Worm (Caenorhabditis elegans) whole organism, L3 larva: Measurements from ENCODE around the gene zipt-15.

Source experiments
- egl-27 ChIP-seq: sonication (generic microtip); optimal IDR thresholded peaks from 4 replicates; lab custom pipeline; 2017; ENCODE audit warnings: missing biosample characterization, missing genetic modification reagents, missing genetic modification characterization
- elt-3 ChIP-seq, 3 experiments: fragments of 150-350 bp in 1 of 3; sonication (generic microtip) in 2 of 3; optimal IDR thresholded peaks; 2 replicates in 2 of 3; 4 replicates in 1 of 3; lab custom pipeline; 2014 to 2017; ENCODE audit warnings: missing biosample characterization in 3 of 3, missing genetic modification characterization in 3 of 3
- mdl-1 ChIP-seq: fragments of 150-350 bp; optimal IDR thresholded peaks from 2 replicates; lab custom pipeline; 2014; ENCODE audit warnings: missing biosample characterization, missing genetic modification characterization
- snpc-4 ChIP-seq: fragments of 150-350 bp; optimal IDR thresholded peaks from 2 replicates; lab custom pipeline; 2014; ENCODE audit warnings: missing biosample characterization, missing genetic modification characterization
- ztf-11 ChIP-seq: fragments of 150-350 bp; optimal IDR thresholded peaks from 2 replicates; lab custom pipeline; 2014; ENCODE audit warnings: missing biosample characterization, missing genetic modification characterization

ce11 chrIV:868723-869122 is 44.0 kb upstream of the zipt-15 start:
- TF ChIP-seq mdl-1 (tag; lab: Kevin White, UChicago) (no peak), snpc-4 (tag; lab: Kevin White, UChicago) (no peak), elt-3 (tag; optimal IDR thresholded peaks at IDR 0.05; lab: Kevin White, UChicago) (no peak), ztf-11 (no peak), egl-27 (tag; lab: Kevin White, UChicago) (no peak)
